Worm (Caenorhabditis elegans) whole organism, L3 larva: ENCODE data around the gene ubh-3.
A peak's percentile ranks its signal among the peaks of the same experiment; 100 is the strongest.

ENCODE experiments used
- R02D3.7 ChIP-seq: fragments of 150-350 bp; optimal IDR thresholded peaks from 2 replicates; lab custom pipeline; 2014; ENCODE audit warnings: missing biosample characterization, missing genetic modification characterization
- ZK546.5 ChIP-seq: sonication (generic microtip); optimal IDR thresholded peaks from 2 replicates; lab custom pipeline; 2017; ENCODE audit warnings: missing biosample characterization, missing genetic modification characterization
- aly-2 ChIP-seq: fragments of 150-350 bp; optimal IDR thresholded peaks from 2 replicates; lab custom pipeline; 2014; ENCODE audit warnings: missing biosample characterization, missing genetic modification characterization
- ama-1 ChIP-seq: fragments of 150-350 bp; optimal IDR thresholded peaks from 2 replicates; lab custom pipeline; 2018
- ceh-16 ChIP-seq: sonication (generic microtip); optimal IDR thresholded peaks from 2 replicates; lab custom pipeline; 2017; ENCODE audit warnings: missing biosample characterization, missing genetic modification characterization
- ceh-28 ChIP-seq: fragments of 150-350 bp; optimal IDR thresholded peaks from 2 replicates; lab custom pipeline; 2014; ENCODE audit warnings: missing biosample characterization, missing genetic modification reagents, missing genetic modification characterization
- ceh-82 ChIP-seq: fragments of 150-350 bp; optimal IDR thresholded peaks from 2 replicates; lab custom pipeline; 2014; ENCODE audit warnings: missing biosample characterization, missing genetic modification characterization
- ceh-9 ChIP-seq: sonication (generic microtip); optimal IDR thresholded peaks from 2 replicates; lab custom pipeline; 2018; ENCODE audit warnings: missing biosample characterization, missing genetic modification characterization
- daf-12 ChIP-seq: fragments of 150-350 bp; optimal IDR thresholded peaks from 2 replicates; lab custom pipeline; 2014; ENCODE audit warnings: missing biosample characterization, missing genetic modification reagents, missing genetic modification characterization
- egl-27 ChIP-seq: sonication (generic microtip); optimal IDR thresholded peaks from 4 replicates; lab custom pipeline; 2017; ENCODE audit warnings: missing biosample characterization, missing genetic modification reagents, missing genetic modification characterization
- egl-5 ChIP-seq: fragments of 150-350 bp; optimal IDR thresholded peaks from 2 replicates; lab custom pipeline; 2017; ENCODE audit warnings: missing biosample characterization, missing genetic modification reagents, missing genetic modification characterization, inconsistent platforms
- elt-1 ChIP-seq: fragments of 150-350 bp; optimal IDR thresholded peaks from 2 replicates; lab custom pipeline; 2014; ENCODE audit warnings: missing biosample characterization, missing genetic modification characterization
- elt-2 ChIP-seq: sonication (generic microtip); optimal IDR thresholded peaks from 2 replicates; lab custom pipeline; 2016; ENCODE audit warnings: missing genetic modification reagents, mild to moderate bottlenecking, missing genetic modification characterization, missing compliant biosample characterization
- elt-3 ChIP-seq, 3 experiments: fragments of 150-350 bp in 1 of 3; sonication (generic microtip) in 2 of 3; optimal IDR thresholded peaks; 2 replicates in 2 of 3; 4 replicates in 1 of 3; lab custom pipeline; 2014 to 2017; ENCODE audit warnings: missing biosample characterization in 3 of 3, missing genetic modification characterization in 3 of 3
- eor-1 ChIP-seq, 2 experiments: fragments of 150-350 bp; optimal IDR thresholded peaks; 2 replicates each; lab custom pipeline; 2014 to 2018; ENCODE audit warnings: missing biosample characterization in 2 of 2, missing genetic modification characterization in 2 of 2
- fkh-10 ChIP-seq: sonication (generic microtip); optimal IDR thresholded peaks from 2 replicates; lab custom pipeline; 2017; ENCODE audit warnings: missing biosample characterization, missing genetic modification reagents, missing genetic modification characterization
- fkh-2 ChIP-seq: fragments of 150-350 bp; optimal IDR thresholded peaks from 2 replicates; lab custom pipeline; 2014; ENCODE audit warnings: missing biosample characterization, missing genetic modification reagents, missing genetic modification characterization
- fos-1 ChIP-seq: fragments of 150-350 bp; optimal IDR thresholded peaks from 2 replicates; lab custom pipeline; 2014; ENCODE audit warnings: missing biosample characterization, missing genetic modification characterization
- hmg-11 ChIP-seq: sonication (generic microtip); optimal IDR thresholded peaks from 2 replicates; lab custom pipeline; 2016; ENCODE audit warnings: missing genetic modification characterization, missing compliant biosample characterization
- jun-1 ChIP-seq: fragments of 150-350 bp; optimal IDR thresholded peaks from 2 replicates; lab custom pipeline; 2014; ENCODE audit warnings: missing biosample characterization, missing genetic modification reagents, missing genetic modification characterization
- lin-15B ChIP-seq: fragments of 150-350 bp; optimal IDR thresholded peaks from 2 replicates; lab custom pipeline; 2014; ENCODE audit warnings: missing biosample characterization, missing genetic modification characterization
- lin-39 ChIP-seq: fragments of 150-350 bp; optimal IDR thresholded peaks from 2 replicates; lab custom pipeline; 2018; ENCODE audit warnings: missing biosample characterization, missing genetic modification reagents, missing genetic modification characterization
- lsy-12 ChIP-seq: sonication (generic microtip); optimal IDR thresholded peaks from 2 replicates; lab custom pipeline; 2016; ENCODE audit warnings: mild to moderate bottlenecking, missing genetic modification characterization, missing compliant biosample characterization
- mdl-1 ChIP-seq: fragments of 150-350 bp; optimal IDR thresholded peaks from 2 replicates; lab custom pipeline; 2014; ENCODE audit warnings: missing biosample characterization, missing genetic modification characterization
- mml-1 ChIP-seq: fragments of 150-350 bp; sonication (generic microtip); optimal IDR thresholded peaks from 3 replicates; lab custom pipeline; 2014; ENCODE audit warnings: missing biosample characterization, missing genetic modification characterization
- nfya-1 ChIP-seq: sonication (generic microtip); optimal IDR thresholded peaks from 2 replicates; lab custom pipeline; 2017; ENCODE audit warnings: missing genetic modification characterization, mild to moderate bottlenecking, missing compliant biosample characterization, antibody characterized with exemption, moderate library complexity; ENCODE audit not compliant: insufficient read depth
- nhr-11 ChIP-seq: fragments of 150-350 bp; optimal IDR thresholded peaks from 2 replicates; lab custom pipeline; 2014; ENCODE audit warnings: missing biosample characterization, missing genetic modification characterization
- nhr-12 ChIP-seq: fragments of 150-350 bp; optimal IDR thresholded peaks from 2 replicates; lab custom pipeline; 2014; ENCODE audit warnings: missing biosample characterization, missing genetic modification characterization
- nhr-23 ChIP-seq: fragments of 150-350 bp; optimal IDR thresholded peaks from 2 replicates; lab custom pipeline; 2014; ENCODE audit warnings: missing biosample characterization, missing genetic modification reagents, missing genetic modification characterization
- nhr-237 ChIP-seq: fragments of 150-350 bp; optimal IDR thresholded peaks from 2 replicates; lab custom pipeline; 2014; ENCODE audit warnings: missing biosample characterization, missing genetic modification characterization
- nhr-25 ChIP-seq: sonication (generic microtip); optimal IDR thresholded peaks from 2 replicates; lab custom pipeline; 2017; ENCODE audit warnings: missing biosample characterization, missing genetic modification characterization
- nhr-28 ChIP-seq: fragments of 150-350 bp; optimal IDR thresholded peaks from 2 replicates; lab custom pipeline; 2014; ENCODE audit warnings: missing biosample characterization, missing genetic modification characterization
- nhr-43 ChIP-seq: sonication (generic microtip); optimal IDR thresholded peaks from 2 replicates; lab custom pipeline; 2016; ENCODE audit warnings: mild to moderate bottlenecking, missing genetic modification characterization, missing compliant biosample characterization; ENCODE audit not compliant: poor library complexity, severe bottlenecking
- nhr-67 ChIP-seq: fragments of 150-350 bp; optimal IDR thresholded peaks from 2 replicates; lab custom pipeline; 2014; ENCODE audit warnings: missing biosample characterization, missing genetic modification characterization
- nhr-76 ChIP-seq: fragments of 150-350 bp; sonication (generic microtip); optimal IDR thresholded peaks from 5 replicates; lab custom pipeline; 2014; ENCODE audit warnings: missing biosample characterization, missing genetic modification characterization
- nhr-77 ChIP-seq: fragments of 150-350 bp; optimal IDR thresholded peaks from 2 replicates; lab custom pipeline; 2014; ENCODE audit warnings: missing biosample characterization, missing genetic modification characterization
- pha-4 ChIP-seq: fragments of 150-350 bp; optimal IDR thresholded peaks from 2 replicates; lab custom pipeline; 2014; ENCODE audit warnings: missing biosample characterization, missing genetic modification reagents, missing genetic modification characterization
- pqm-1 ChIP-seq: fragments of 150-350 bp; optimal IDR thresholded peaks from 2 replicates; lab custom pipeline; 2017; ENCODE audit warnings: missing biosample characterization, missing genetic modification characterization, inconsistent platforms
- sea-2 ChIP-seq: fragments of 150-350 bp; sonication (generic microtip); optimal IDR thresholded peaks from 4 replicates; lab custom pipeline; 2014; ENCODE audit warnings: missing biosample characterization, missing genetic modification reagents, missing genetic modification characterization
- skn-1 ChIP-seq: fragments of 150-350 bp; optimal IDR thresholded peaks from 2 replicates; lab custom pipeline; 2014; ENCODE audit warnings: missing biosample characterization, missing genetic modification characterization
- snpc-4 ChIP-seq: fragments of 150-350 bp; optimal IDR thresholded peaks from 2 replicates; lab custom pipeline; 2014; ENCODE audit warnings: missing biosample characterization, missing genetic modification characterization
- tbx-2 ChIP-seq: sonication (generic microtip); optimal IDR thresholded peaks from 2 replicates; lab custom pipeline; 2016; ENCODE audit warnings: mild to moderate bottlenecking, missing genetic modification characterization, missing compliant biosample characterization
- unc-39 ChIP-seq: sonication (generic microtip); optimal IDR thresholded peaks from 4 replicates; lab custom pipeline; 2017; ENCODE audit warnings: missing biosample characterization, missing genetic modification characterization
- unc-62 ChIP-seq: fragments of 150-350 bp; sonication (generic microtip); optimal IDR thresholded peaks from 4 replicates; lab custom pipeline; 2014; ENCODE audit warnings: missing biosample characterization, missing genetic modification reagents, missing genetic modification characterization
- zag-1 ChIP-seq: fragments of 150-350 bp; optimal IDR thresholded peaks from 2 replicates; lab custom pipeline; 2014; ENCODE audit warnings: missing biosample characterization, missing genetic modification characterization
- ztf-11 ChIP-seq: fragments of 150-350 bp; optimal IDR thresholded peaks from 2 replicates; lab custom pipeline; 2014; ENCODE audit warnings: missing biosample characterization, missing genetic modification characterization
- ztf-4 ChIP-seq: fragments of 150-350 bp; optimal IDR thresholded peaks from 2 replicates; lab custom pipeline; 2014; ENCODE audit warnings: missing biosample characterization, missing genetic modification characterization

Gene ubh-3

DNA sequence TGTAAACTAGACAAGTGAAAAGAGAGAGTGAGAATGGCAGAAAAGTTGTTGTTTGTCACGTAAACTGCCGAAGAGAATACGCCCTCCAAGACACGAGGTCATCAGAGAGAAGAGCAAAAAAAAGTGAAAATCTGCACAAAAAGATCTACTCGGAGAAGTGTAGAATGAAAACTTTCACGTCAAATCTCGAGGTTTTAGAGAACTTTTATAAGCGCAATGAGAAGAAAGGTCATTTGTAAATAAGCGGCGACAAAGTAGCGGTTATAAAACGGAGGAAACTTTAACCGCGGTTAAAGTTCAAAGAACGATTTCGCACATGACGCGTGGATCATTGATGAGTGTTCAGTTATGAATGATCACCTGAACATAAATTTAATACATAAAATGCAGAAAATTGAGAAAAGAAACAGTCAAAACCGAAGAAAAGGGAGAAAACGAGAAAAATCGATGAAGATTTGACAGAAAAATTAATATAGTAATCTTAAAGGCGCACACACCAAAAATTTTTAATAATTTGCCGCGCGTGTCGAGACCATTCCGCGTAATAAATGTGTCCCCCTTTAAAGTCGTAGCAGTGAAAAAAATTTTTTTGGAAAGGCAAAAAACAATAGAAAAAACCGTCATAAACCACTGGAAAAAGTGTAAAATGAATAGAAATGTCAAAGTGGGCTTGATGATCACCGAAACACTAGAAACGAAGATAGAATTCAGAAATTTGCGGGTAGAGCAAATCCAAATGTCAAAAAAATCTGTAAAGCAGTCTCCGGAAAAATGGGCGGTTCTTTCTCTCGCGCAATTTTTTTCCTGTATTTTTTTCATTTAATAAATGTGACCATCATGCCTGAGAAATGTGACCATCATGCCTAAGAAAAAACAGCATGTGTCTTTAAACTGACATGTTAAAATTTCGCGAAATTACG is 9.0 kb upstream of the ubh-3 start:
- peak; percentile 37 for TF ChIP-seq nhr-23 (tag; lab: Kevin White, UChicago)
- peak; percentile 73 for TF ChIP-seq mdl-1
- TF ChIP-seq nhr-77 (tag; lab: Kevin White, UChicago): no peak
- peak; percentile 18 for TF ChIP-seq pqm-1
- no peak for TF ChIP-seq sea-2 (GFP tag; lab: Kevin White, UChicago)
- TF ChIP-seq zag-1 (tag; lab: Kevin White, UChicago): no peak
- no peak for TF ChIP-seq unc-62 (GFP tag; lab: Kevin White, UChicago)
- no peak for TF ChIP-seq ztf-11 (tag; lab: Kevin White, UChicago)
- no peak for TF ChIP-seq aly-2 (tag; lab: Kevin White, UChicago)
- no peak for TF ChIP-seq fkh-2
- no peak for TF ChIP-seq elt-3 (tag; optimal IDR thresholded peaks at IDR 0.05; lab: Kevin White, UChicago)
- TF ChIP-seq mml-1 (tag; lab: Kevin White, UChicago): no peak
- no peak for TF ChIP-seq skn-1 (tag; lab: Kevin White, UChicago)
- TF ChIP-seq ceh-28 (tag; lab: Kevin White, UChicago): no peak
- TF ChIP-seq lsy-12 (tag; lab: Kevin White, UChicago): no peak
- TF ChIP-seq R02D3.7: no peak
- no peak for TF ChIP-seq unc-39
- TF ChIP-seq fos-1 (tag; lab: Kevin White, UChicago): no peak
- no peak for TF ChIP-seq ceh-9
- TF ChIP-seq elt-1 (tag; lab: Kevin White, UChicago): peak; percentile 52
- TF ChIP-seq lin-39 (tag; lab: Kevin White, UChicago): peak; percentile 11
- no peak for TF ChIP-seq nfya-1 (tag; lab: Kevin White, UChicago)
- no peak for TF ChIP-seq nhr-237 (tag; lab: Kevin White, UChicago)
- TF ChIP-seq pha-4 (tag; lab: Kevin White, UChicago): peak; percentile 72
- TF ChIP-seq snpc-4 (tag; lab: Kevin White, UChicago): no peak
- no peak for TF ChIP-seq nhr-76 (tag; lab: Kevin White, UChicago)
- TF ChIP-seq tbx-2: no peak
- TF ChIP-seq nhr-11 (tag; lab: Kevin White, UChicago): no peak
- no peak for TF ChIP-seq egl-5 (tag; lab: Kevin White, UChicago)
- TF ChIP-seq fkh-10 (GFP tag; lab: Kevin White, UChicago): no peak
- TF ChIP-seq ZK546.5 (tag; lab: Kevin White, UChicago): no peak
- no peak for TF ChIP-seq hmg-11 (tag; lab: Kevin White, UChicago)
- TF ChIP-seq ceh-16 (tag; lab: Kevin White, UChicago): no peak
- peak; percentile 22 for TF ChIP-seq jun-1 (tag; lab: Kevin White, UChicago)
- TF ChIP-seq nhr-67 (tag; lab: Kevin White, UChicago): no peak
- TF ChIP-seq eor-1 (tag; optimal IDR thresholded peaks at IDR 0.05; lab: Kevin White, UChicago): no peak
- no peak for TF ChIP-seq lin-15B (tag; lab: Kevin White, UChicago)
- no peak for TF ChIP-seq daf-12 (tag; lab: Kevin White, UChicago)
- no peak for TF ChIP-seq nhr-12 (tag; lab: Kevin White, UChicago)
- no peak for TF ChIP-seq ceh-82 (tag; lab: Kevin White, UChicago)
- no peak for TF ChIP-seq ztf-4 (tag; lab: Kevin White, UChicago)
- TF ChIP-seq egl-27: no peak
- TF ChIP-seq elt-2 (tag; lab: Kevin White, UChicago): peak; percentile 35
- TF ChIP-seq nhr-28 (tag; lab: Kevin White, UChicago): no peak
- peak; percentile 74 for TF ChIP-seq ama-1 (lab: Kevin White, UChicago)
- TF ChIP-seq nhr-43 (tag; lab: Kevin White, UChicago): peak; percentile 70
- TF ChIP-seq nhr-25 (tag; lab: Kevin White, UChicago): peak; percentile 86
